Fruit fly (Drosophila melanogaster) whole organism, embryonic: Measurements from ENCODE around the gene CG33654.

Experiments used
- Atf-2 ChIP-seq: fragments of 200-800 bp; sonication (Bioruptor generic); optimal IDR thresholded peaks from 2 replicates; lab custom pipeline; 2016; ENCODE audit warnings: missing biosample characterization, missing genetic modification characterization
- B-H2 ChIP-seq: fragments of 200-800 bp; sonication (Bioruptor generic); optimal IDR thresholded peaks from 2 replicates; lab custom pipeline; 2018; ENCODE audit warnings: missing biosample characterization, mild to moderate bottlenecking, missing genetic modification characterization
- CG12071 ChIP-seq: fragments of 200-800 bp; sonication (Bioruptor generic); optimal IDR thresholded peaks from 3 replicates; lab custom pipeline; 2018; ENCODE audit warnings: missing biosample characterization, mild to moderate bottlenecking, missing genetic modification characterization
- CG13624 ChIP-seq: fragments of 200-800 bp; sonication (Bioruptor generic); optimal IDR thresholded peaks from 2 replicates; lab custom pipeline; 2016; ENCODE audit warnings: missing biosample characterization, missing genetic modification characterization
- CG13775 ChIP-seq: fragments of 200-800 bp; sonication (Bioruptor generic); optimal IDR thresholded peaks from 3 replicates; lab custom pipeline; 2017; ENCODE audit warnings: missing biosample characterization, mild to moderate bottlenecking, missing genetic modification characterization
- CG14014 ChIP-seq: fragments of 200-800 bp; sonication (Bioruptor generic); IDR thresholded peaks from 2 replicates; pipeline ENCODE4 v1.3.6; 2022; ENCODE audit warnings: missing biosample characterization, missing genetic modification characterization
- CG14441 ChIP-seq: fragments of 200-800 bp; sonication (Bioruptor generic); IDR thresholded peaks from 2 replicates; pipeline ENCODE4 v1.3.6; 2022; ENCODE audit warnings: missing biosample characterization, missing genetic modification characterization
- CG1647 ChIP-seq: fragments of 200-800 bp; sonication (Bioruptor generic); optimal IDR thresholded peaks from 3 replicates; lab custom pipeline; 2016; ENCODE audit warnings: missing biosample characterization, missing genetic modification characterization
- CG30403 ChIP-seq: fragments of 200-800 bp; sonication (Bioruptor generic); optimal IDR thresholded peaks from 3 replicates; lab custom pipeline; 2016; ENCODE audit warnings: missing biosample characterization, missing genetic modification characterization
- CG3163 ChIP-seq: fragments of 200-800 bp; sonication (Bioruptor generic); optimal IDR thresholded peaks from 3 replicates; lab custom pipeline; 2016; ENCODE audit warnings: missing biosample characterization, missing genetic modification characterization
- CG3281 ChIP-seq: fragments of 200-800 bp; sonication (Bioruptor generic); optimal IDR thresholded peaks from 3 replicates; lab custom pipeline; 2017; ENCODE audit warnings: missing biosample characterization, mild to moderate bottlenecking, missing genetic modification characterization
- CG34422 ChIP-seq: fragments of 200-800 bp; sonication (Bioruptor generic); IDR thresholded peaks from 3 replicates; pipeline ENCODE4 v1.3.6; 2022; ENCODE audit warnings: missing biosample characterization, missing genetic modification characterization
- CG4328 ChIP-seq: fragments of 200-800 bp; sonication (Bioruptor generic); optimal IDR thresholded peaks from 3 replicates; lab custom pipeline; 2017; ENCODE audit warnings: missing biosample characterization, missing genetic modification reagents, missing genetic modification characterization
- CG5180 ChIP-seq: fragments of 200-800 bp; sonication (Bioruptor generic); optimal IDR thresholded peaks from 3 replicates; lab custom pipeline; 2017; ENCODE audit warnings: missing biosample characterization, missing genetic modification characterization, mild to moderate bottlenecking, moderate library complexity, missing genetic modification reagents
- CG5953 ChIP-seq: fragments of 200-800 bp; sonication (Bioruptor generic); IDR thresholded peaks from 2 replicates; pipeline ENCODE4 v1.3.6; 2022; ENCODE audit warnings: missing biosample characterization, missing genetic modification characterization
- CG6683 ChIP-seq: fragments of 200-800 bp; sonication (Bioruptor generic); optimal IDR thresholded peaks from 2 replicates; lab custom pipeline; 2017; ENCODE audit warnings: missing biosample characterization, mild to moderate bottlenecking, missing genetic modification characterization, missing genetic modification reagents
- CG6813 ChIP-seq: fragments of 200-800 bp; sonication (Bioruptor generic); optimal IDR thresholded peaks from 2 replicates; lab custom pipeline; 2017; ENCODE audit warnings: missing biosample characterization, missing genetic modification characterization, mild to moderate bottlenecking, moderate library complexity, missing genetic modification reagents
- CG7372 ChIP-seq: fragments of 200-800 bp; sonication (Bioruptor generic); IDR thresholded peaks from 2 replicates; pipeline ENCODE4 v1.3.6; 2022; ENCODE audit warnings: missing biosample characterization, missing genetic modification characterization
- CG7745 ChIP-seq: fragments of 200-800 bp; sonication (Bioruptor generic); optimal IDR thresholded peaks from 2 replicates; lab custom pipeline; 2018; ENCODE audit warnings: missing biosample characterization, mild to moderate bottlenecking, missing genetic modification characterization, moderate library complexity
- CG7786 ChIP-seq: fragments of 200-800 bp; sonication (Bioruptor generic); optimal IDR thresholded peaks from 2 replicates; lab custom pipeline; 2016; ENCODE audit warnings: missing biosample characterization, missing genetic modification characterization
- D19B ChIP-seq: fragments of 200-800 bp; sonication (Bioruptor generic); optimal IDR thresholded peaks from 2 replicates; lab custom pipeline; 2017; ENCODE audit warnings: missing biosample characterization, mild to moderate bottlenecking, missing genetic modification characterization
- Dad ChIP-seq: fragments of 200-800 bp; sonication (Bioruptor generic); optimal IDR thresholded peaks from 3 replicates; lab custom pipeline; 2016; ENCODE audit warnings: missing biosample characterization, missing genetic modification characterization
- Deaf1 ChIP-seq: fragments of 200-800 bp; optimal IDR thresholded peaks from 3 replicates; lab custom pipeline; 2019; ENCODE audit warnings: missing biosample characterization, mild to moderate bottlenecking, missing genetic modification characterization, moderate library complexity
- Dip3 ChIP-seq: fragments of 200-800 bp; sonication (Bioruptor generic); optimal IDR thresholded peaks from 3 replicates; lab custom pipeline; 2016; ENCODE audit warnings: missing biosample characterization, missing genetic modification characterization
- Dll ChIP-seq: fragments of 200-800 bp; sonication (Bioruptor generic); IDR thresholded peaks from 4 replicates; pipeline ENCODE4 v1.3.6; 2022; ENCODE audit warnings: missing biosample characterization, missing genetic modification characterization; ENCODE audit not compliant: partially characterized antibody
- Drgx ChIP-seq: fragments of 200-800 bp; sonication (Bioruptor generic); IDR thresholded peaks from 2 replicates; pipeline ENCODE4 v1.3.6; 2022; ENCODE audit warnings: missing biosample characterization, missing genetic modification characterization
- Hr78 ChIP-seq, 2 experiments: fragments of 200-800 bp in 1 of 2; fragments of >200 bp in 1 of 2; sonication (Bioruptor generic) in 1 of 2; optimal IDR thresholded peaks; 2 replicates each; lab custom pipeline; 2017 to 2019; ENCODE audit warnings: missing biosample characterization in 2 of 2, missing genetic modification characterization in 2 of 2, mild to moderate bottlenecking in 1 of 2, moderate library complexity in 1 of 2
- Nf-YA ChIP-seq: fragments of 200-800 bp; sonication (Bioruptor generic); IDR thresholded peaks from 2 replicates; pipeline ENCODE4 v1.3.6; 2022; ENCODE audit warnings: missing biosample characterization, missing genetic modification characterization
- Sin3A ChIP-seq: fragments of >200 bp; optimal IDR thresholded peaks from 2 replicates; lab custom pipeline; 2018
- ab ChIP-seq: fragments of 200-800 bp; sonication (Bioruptor generic); optimal IDR thresholded peaks from 2 replicates; lab custom pipeline; 2016; ENCODE audit warnings: missing biosample characterization, missing genetic modification characterization
- al ChIP-seq: fragments of 200-800 bp; sonication (Bioruptor generic); IDR thresholded peaks from 2 replicates; pipeline ENCODE4 v1.3.6; 2022; ENCODE audit warnings: missing biosample characterization, missing genetic modification characterization
- bcd ChIP-seq: fragments of 200-800 bp; sonication (Bioruptor generic); optimal IDR thresholded peaks from 2 replicates; lab custom pipeline; 2017; ENCODE audit warnings: missing biosample characterization, mild to moderate bottlenecking, missing genetic modification characterization
- cas ChIP-seq: fragments of 200-800 bp; sonication (Bioruptor generic); IDR thresholded peaks from 2 replicates; pipeline ENCODE4 v1.3.6; 2022; ENCODE audit warnings: missing biosample characterization, missing genetic modification characterization
- corto ChIP-seq: fragments of 200-800 bp; sonication (Bioruptor generic); optimal IDR thresholded peaks from 2 replicates; lab custom pipeline; 2016; ENCODE audit warnings: missing biosample characterization, mild to moderate bottlenecking, missing genetic modification characterization, moderate library complexity
- danr ChIP-seq: fragments of 200-800 bp; sonication (Bioruptor generic); IDR thresholded peaks from 2 replicates; pipeline ENCODE4 v1.3.6; 2022; ENCODE audit warnings: missing biosample characterization, missing genetic modification characterization
- dimm ChIP-seq: fragments of 200-800 bp; sonication (Bioruptor generic); IDR thresholded peaks from 2 replicates; pipeline ENCODE4 v1.3.6; 2022; ENCODE audit warnings: missing biosample characterization, missing genetic modification characterization
- eve ChIP-seq, 2 experiments: fragments of >200 bp; optimal IDR thresholded peaks; 2 replicates each; lab custom pipeline; 2017; ENCODE audit warnings: missing biosample characterization in 2 of 2, missing genetic modification characterization in 2 of 2
- eyg ChIP-seq: fragments of 200-800 bp; sonication (Bioruptor generic); optimal IDR thresholded peaks from 3 replicates; lab custom pipeline; 2016; ENCODE audit warnings: missing biosample characterization, missing genetic modification characterization
- fd64A ChIP-seq: fragments of 200-800 bp; sonication (Bioruptor generic); optimal IDR thresholded peaks from 3 replicates; lab custom pipeline; 2018; ENCODE audit warnings: missing biosample characterization, mild to moderate bottlenecking, missing genetic modification characterization
- gem ChIP-seq: fragments of 200-800 bp; sonication (Bioruptor generic); optimal IDR thresholded peaks from 2 replicates; lab custom pipeline; 2019; ENCODE audit warnings: missing biosample characterization, mild to moderate bottlenecking, missing genetic modification characterization, moderate library complexity
- grn ChIP-seq: fragments of 200-800 bp; sonication (Bioruptor generic); optimal IDR thresholded peaks from 3 replicates; lab custom pipeline; 2017; ENCODE audit warnings: missing biosample characterization, missing genetic modification characterization
- h ChIP-seq: fragments of >200 bp; optimal IDR thresholded peaks from 2 replicates; lab custom pipeline; 2017
- her ChIP-seq: fragments of 200-800 bp; sonication (Bioruptor generic); optimal IDR thresholded peaks from 2 replicates; lab custom pipeline; 2016; ENCODE audit warnings: missing biosample characterization, missing genetic modification characterization
- maf-S ChIP-seq: fragments of 200-800 bp; sonication (Bioruptor generic); optimal IDR thresholded peaks from 2 replicates; lab custom pipeline; 2016; ENCODE audit warnings: missing biosample characterization, missing genetic modification characterization
- psq ChIP-seq: fragments of 200-800 bp; sonication (Bioruptor generic); optimal IDR thresholded peaks from 2 replicates; lab custom pipeline; 2017; ENCODE audit warnings: missing biosample characterization, missing genetic modification characterization
- sim ChIP-seq: fragments of 200-800 bp; sonication (Bioruptor generic); IDR thresholded peaks from 2 replicates; pipeline ENCODE4 v1.3.6; 2022; ENCODE audit warnings: missing biosample characterization, missing genetic modification characterization
- sna ChIP-seq: fragments of 200-800 bp; sonication (Bioruptor generic); IDR thresholded peaks from 2 replicates; pipeline ENCODE4 v1.3.6; 2022; ENCODE audit warnings: missing biosample characterization, missing genetic modification characterization; ENCODE audit not compliant: partially characterized antibody
- tio ChIP-seq: fragments of 200-800 bp; sonication (Bioruptor generic); optimal IDR thresholded peaks from 2 replicates; lab custom pipeline; 2017; ENCODE audit warnings: missing biosample characterization, missing genetic modification characterization, inconsistent platforms
- trh ChIP-seq: fragments of 200-800 bp; sonication (Bioruptor generic); optimal IDR thresholded peaks from 2 replicates; lab custom pipeline; 2016; ENCODE audit warnings: missing biosample characterization, missing genetic modification characterization
- wek ChIP-seq: fragments of 200-800 bp; sonication (Bioruptor generic); optimal IDR thresholded peaks from 3 replicates; lab custom pipeline; 2018; ENCODE audit warnings: missing biosample characterization, mild to moderate bottlenecking, missing genetic modification characterization, moderate library complexity
- zf30C ChIP-seq: fragments of 200-800 bp; sonication (Bioruptor generic); optimal IDR thresholded peaks from 3 replicates; lab custom pipeline; 2018; ENCODE audit warnings: missing biosample characterization, mild to moderate bottlenecking, missing genetic modification characterization
- zfh2 ChIP-seq: fragments of 200-800 bp; sonication (Bioruptor generic); optimal IDR thresholded peaks from 2 replicates; lab custom pipeline; 2016; ENCODE audit warnings: missing biosample characterization, missing genetic modification characterization

CG33654 gene

DNA sequence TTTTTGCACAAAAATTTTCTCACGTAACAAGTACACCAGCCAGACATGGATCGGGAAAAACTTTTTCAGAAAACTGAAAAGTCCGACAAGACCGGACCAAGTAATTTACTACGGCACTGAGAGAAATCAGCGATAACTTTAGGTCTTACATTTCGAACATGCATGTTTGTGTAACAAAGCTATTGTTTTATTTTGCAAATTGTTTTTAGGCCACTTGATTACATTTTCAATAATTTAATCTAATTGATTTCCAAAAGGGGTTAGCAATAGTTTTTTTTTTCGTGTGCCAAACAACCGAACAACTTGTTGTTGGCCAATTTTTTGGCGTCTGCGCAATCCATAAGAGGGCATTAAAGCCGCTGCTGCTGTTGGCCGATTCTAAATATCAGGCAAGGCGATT, 30.1 kb upstream of the CG33654 start (continued):
- TF ChIP-seq cas (GFP tag; lab: Robert Waterston, UW) (no peak), CG1647 (peak; percentile 21), ab (GFP tag; lab: Kevin White, UChicago) (no peak), fd64A (GFP tag; lab: Kevin White, UChicago) (no peak), CG7786 (GFP tag; lab: Kevin White, UChicago) (peak; percentile 27), CG3281 (GFP tag; lab: Kevin White, UChicago) (peak; percentile 76), CG6813 (peak; percentile 61), CG5953 (GFP tag; lab: Robert Waterston, UW) (no peak), CG13624 (GFP tag; lab: Kevin White, UChicago) (peak; percentile 62), Dll (no peak), CG14014 (GFP tag; lab: Robert Waterston, UW) (peak; percentile 67; the same call in 1 of the 2 replicates), bcd (GFP tag; lab: Kevin White, UChicago) (peak; percentile 55), CG3163 (no peak), CG7372 (no peak), tio (GFP tag; lab: Kevin White, UChicago) (peak; percentile 44), psq (GFP tag; lab: Kevin White, UChicago) (no peak), Atf-2 (GFP tag; lab: Kevin White, UChicago) (peak; percentile 14), Hr78 (GFP tag; optimal IDR thresholded peaks at IDR 0.05; lab: Kevin White, UChicago) (no peak), Drgx (GFP tag; lab: Robert Waterston, UW) (peak; percentile 96), grn (GFP tag; lab: Kevin White, UChicago) (no peak), Sin3A (lab: Kevin White, UChicago) (no peak), CG13775 (GFP tag; lab: Kevin White, UChicago) (peak; percentile 22), al (GFP tag; lab: Robert Waterston, UW) (no peak; the same call in 1 of the 2 replicates), CG30403 (GFP tag; lab: Kevin White, UChicago) (peak; percentile 72), trh (GFP tag; lab: Kevin White, UChicago) (no peak), Dad (peak; percentile 59), danr (GFP tag; lab: Robert Waterston, UW) (no peak), CG7745 (tag; lab: Kevin White, UChicago) (no peak), sna (GFP tag; lab: Robert Waterston, UW) (no peak), corto (GFP tag; lab: Kevin White, UChicago) (peak; percentile 66), CG4328 (GFP tag; lab: Kevin White, UChicago) (no peak), Dip3 (GFP tag; lab: Kevin White, UChicago) (peak; percentile 31), eve (GFP tag; optimal IDR thresholded peaks at IDR 0.05; lab: Kevin White, UChicago) (peak in 1 of 2 experiments; percentile 56), sim (GFP tag; lab: Robert Waterston, UW) (no peak), CG14441 (peak; percentile 66), eyg (GFP tag; lab: Kevin White, UChicago) (peak; percentile 43), dimm (0 out of 2 replicates have a peak, but pooled peaks have one; percentile 13), CG5180 (GFP tag; lab: Kevin White, UChicago) (peak; percentile 36), Deaf1 (tag; lab: Kevin White, UChicago) (peak; percentile 13), zfh2 (GFP tag; lab: Kevin White, UChicago) (peak; percentile 59), maf-S (peak; percentile 33), CG12071 (GFP tag; lab: Kevin White, UChicago) (peak; percentile 67), h (no peak), her (GFP tag; lab: Kevin White, UChicago) (peak; percentile 12), zf30C (GFP tag; lab: Kevin White, UChicago) (no peak), D19B (peak; percentile 32), gem (peak; percentile 77), B-H2 (GFP tag; lab: Kevin White, UChicago) (no peak), CG6683 (peak; percentile 31), Nf-YA (GFP tag; lab: Robert Waterston, UW) (peak; percentile 44; the same call in 1 of the 2 replicates), wek (GFP tag; lab: Kevin White, UChicago) (no peak), CG34422 (GFP tag; lab: Robert Waterston, UW) (0 out of 3 replicates have a peak, but pooled peaks have one; percentile 25)
